Worm (Caenorhabditis elegans) whole organism, mixed stage, embryonic: ENCODE data around the gene aagr-3.

Source experiments
- bed-3 ChIP-seq: fragments of 200-800 bp; sonication (Bioruptor generic); optimal IDR thresholded peaks from 3 replicates; lab custom pipeline; 2018; ENCODE audit warnings: mild to moderate bottlenecking, missing genetic modification characterization, moderate library complexity, missing compliant biosample characterization
- ceh-43 ChIP-seq: fragments of 200-800 bp; sonication (Bioruptor generic); optimal IDR thresholded peaks from 2 replicates; lab custom pipeline; 2018; ENCODE audit warnings: mild to moderate bottlenecking, missing genetic modification characterization, moderate library complexity, missing compliant biosample characterization
- flh-1 ChIP-seq: fragments of 200-800 bp; sonication (Bioruptor generic); optimal IDR thresholded peaks from 2 replicates; lab custom pipeline; 2018; ENCODE audit warnings: mild to moderate bottlenecking, missing genetic modification characterization, moderate library complexity, missing compliant biosample characterization
- ham-2 ChIP-seq: fragments of 200-800 bp; sonication (Bioruptor generic); optimal IDR thresholded peaks from 2 replicates; lab custom pipeline; 2018; ENCODE audit warnings: mild to moderate bottlenecking, missing genetic modification characterization, missing compliant biosample characterization
- mls-2 ChIP-seq: sonication (generic microtip); optimal IDR thresholded peaks from 2 replicates; lab custom pipeline; 2016; ENCODE audit warnings: mild to moderate bottlenecking, missing genetic modification characterization, moderate library complexity, missing compliant biosample characterization

aagr-3 gene

ce11 chrV:9679166-9679565 lies 50.1 kb downstream of the aagr-3 start, which contains the start of gene ZK287.9:
TSS of gene ZK287.9 (plus strand) at chrV:9679357.
- TF ChIP-seq bed-3 (GFP tag; lab: Kevin White, UChicago) (no peak), ceh-43 (GFP tag; lab: Kevin White, UChicago) (no peak), ham-2 (no peak)

- TF ChIP-seq flh-1 (GFP tag; lab: Kevin White, UChicago) (no peak), mls-2 (tag; lab: Kevin White, UChicago) (no peak)
These were observed 51.3 kb downstream of the aagr-3 start, which contains the start of gene cthd-1 for ce11 chrV:9677977-9678376. TSS of gene cthd-1 (plus strand) at chrV:9678277.
